Worm (Caenorhabditis elegans): Measurements from ENCODE around the gene srg-61.

DNA sequence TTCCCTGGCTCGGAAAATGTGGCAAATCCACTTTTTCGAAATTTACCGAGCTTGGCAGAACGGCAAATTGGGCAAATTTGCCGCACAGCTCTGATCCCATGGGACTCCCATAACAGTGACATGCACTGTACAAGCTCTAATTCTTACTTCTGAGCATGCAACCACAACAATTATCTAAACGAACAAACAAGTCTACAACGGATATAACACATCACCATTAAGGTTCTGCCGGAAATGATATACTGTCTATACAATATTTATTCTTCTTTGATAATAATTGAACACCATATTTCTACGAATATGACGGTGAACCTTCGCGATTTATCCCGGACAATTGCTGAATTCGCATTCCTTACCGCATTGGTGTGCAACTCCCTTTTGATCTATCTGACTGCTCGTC is 11.9 kb downstream of the srg-61 start, which contains the start of gene str-33:
- TF ChIP-seq unc-86 (tag; optimal IDR thresholded peaks at IDR 0.05): no peak
- TF ChIP-seq pag-3 (tag; optimal IDR thresholded peaks at IDR 0.05; ENCODE audit: borderline replicate concordance): no peak
- TF ChIP-seq sox-4 (tag; optimal IDR thresholded peaks at IDR 0.05): no peak

Measured in whole organism, late embryonic.